Fruit fly (Drosophila melanogaster) whole organism, prepupa: ENCODE results near the gene CG32755.

Experiments used
- Blimp-1 ChIP-seq: fragments of 200-800 bp; sonication (Bioruptor generic); optimal IDR thresholded peaks from 3 replicates; lab custom pipeline; 2017; ENCODE audit warnings: missing biosample characterization, missing genetic modification characterization, mild to moderate bottlenecking, moderate library complexity, missing genetic modification reagents
- CG10631 ChIP-seq: fragments of 200-800 bp; sonication (Bioruptor generic); optimal IDR thresholded peaks from 2 replicates; lab custom pipeline; 2016; ENCODE audit warnings: missing biosample characterization, missing genetic modification characterization
- CG15336 ChIP-seq: fragments of 200-800 bp; sonication (Bioruptor generic); IDR thresholded peaks from 2 replicates; pipeline ENCODE4 v1.3.6; 2022; ENCODE audit warnings: missing biosample characterization, missing genetic modification characterization
- CG1621 ChIP-seq: fragments of 200-800 bp; sonication (Bioruptor generic); optimal IDR thresholded peaks from 3 replicates; lab custom pipeline; 2018; ENCODE audit warnings: missing biosample characterization, mild to moderate bottlenecking, missing genetic modification characterization
- CG3032 ChIP-seq: fragments of 200-800 bp; optimal IDR thresholded peaks from 2 replicates; lab custom pipeline; 2019; ENCODE audit warnings: missing biosample characterization, mild to moderate bottlenecking, missing genetic modification characterization, moderate library complexity
- CG31627 ChIP-seq: fragments of 200-800 bp; sonication (Bioruptor generic); optimal IDR thresholded peaks from 3 replicates; lab custom pipeline; 2016; ENCODE audit warnings: missing biosample characterization, missing genetic modification characterization
- CG32006 ChIP-seq: fragments of 200-800 bp; sonication (Bioruptor generic); optimal IDR thresholded peaks from 3 replicates; lab custom pipeline; 2017; ENCODE audit warnings: missing biosample characterization, mild to moderate bottlenecking, missing genetic modification characterization
- CG3919 ChIP-seq: fragments of 200-800 bp; sonication (Bioruptor generic); optimal IDR thresholded peaks from 3 replicates; lab custom pipeline; 2016; ENCODE audit warnings: missing biosample characterization, missing genetic modification characterization
- CG6163 ChIP-seq: fragments of 200-800 bp; sonication (Bioruptor generic); IDR thresholded peaks from 3 replicates; pipeline ENCODE4 v1.3.6; 2022; ENCODE audit warnings: missing biosample characterization, missing genetic modification characterization
- CG6276 ChIP-seq: fragments of 200-800 bp; sonication (Bioruptor generic); optimal IDR thresholded peaks from 2 replicates; lab custom pipeline; 2017; ENCODE audit warnings: missing biosample characterization, mild to moderate bottlenecking, missing genetic modification characterization
- CG6808 ChIP-seq: fragments of 200-800 bp; sonication (Bioruptor generic); optimal IDR thresholded peaks from 3 replicates; lab custom pipeline; 2017; ENCODE audit warnings: missing biosample characterization, missing genetic modification characterization, mild to moderate bottlenecking, moderate library complexity, missing genetic modification reagents
- CG8319 ChIP-seq: fragments of 200-800 bp; sonication (Bioruptor generic); optimal IDR thresholded peaks from 3 replicates; lab custom pipeline; 2016; ENCODE audit warnings: missing biosample characterization, missing genetic modification characterization
- CG8632 ChIP-seq: fragments of 200-800 bp; sonication (Bioruptor generic); optimal IDR thresholded peaks from 3 replicates; lab custom pipeline; 2016; ENCODE audit warnings: missing biosample characterization, missing genetic modification characterization
- CG9139 ChIP-seq: fragments of 200-800 bp; sonication (Bioruptor generic); optimal IDR thresholded peaks from 3 replicates; lab custom pipeline; 2017; ENCODE audit warnings: missing biosample characterization, mild to moderate bottlenecking, missing genetic modification characterization
- Eip75B ChIP-seq: fragments of 200-800 bp; sonication (Bioruptor generic); optimal IDR thresholded peaks from 3 replicates; lab custom pipeline; 2016; ENCODE audit warnings: missing biosample characterization, missing genetic modification characterization
- Eip78C ChIP-seq: fragments of 200-800 bp; sonication (Bioruptor generic); peaks from one replicate; lab custom pipeline; 2016; ENCODE audit warnings: missing biosample characterization, missing genetic modification characterization
- Hr39 ChIP-seq: fragments of 200-800 bp; sonication (Bioruptor generic); optimal IDR thresholded peaks from 2 replicates; lab custom pipeline; 2016; ENCODE audit warnings: missing biosample characterization, missing genetic modification characterization
- Met ChIP-seq: fragments of 200-800 bp; sonication (Bioruptor generic); optimal IDR thresholded peaks from 3 replicates; lab custom pipeline; 2016; ENCODE audit warnings: missing biosample characterization, missing genetic modification characterization
- Smox ChIP-seq: fragments of 200-800 bp; sonication (Bioruptor generic); optimal IDR thresholded peaks from 3 replicates; lab custom pipeline; 2016; ENCODE audit warnings: missing biosample characterization, missing genetic modification characterization
- Sox102F ChIP-seq: fragments of 200-800 bp; sonication (Bioruptor generic); optimal IDR thresholded peaks from 2 replicates; lab custom pipeline; 2016; ENCODE audit warnings: missing biosample characterization, mild to moderate bottlenecking, missing genetic modification characterization
- achi ChIP-seq: fragments of 200-800 bp; sonication (Bioruptor generic); optimal IDR thresholded peaks from 3 replicates; lab custom pipeline; 2016; ENCODE audit warnings: missing biosample characterization, missing genetic modification characterization
- acj6 ChIP-seq: fragments of 200-800 bp; sonication (Bioruptor generic); optimal IDR thresholded peaks from 3 replicates; lab custom pipeline; 2016; ENCODE audit warnings: missing biosample characterization, missing genetic modification characterization
- dac ChIP-seq: fragments of 200-800 bp; sonication (Bioruptor generic); optimal IDR thresholded peaks from 2 replicates; lab custom pipeline; 2017; ENCODE audit warnings: missing biosample characterization, mild to moderate bottlenecking, missing genetic modification characterization
- dsx ChIP-seq: fragments of 200-800 bp; optimal IDR thresholded peaks from 3 replicates; lab custom pipeline; 2019; ENCODE audit warnings: missing biosample characterization, mild to moderate bottlenecking, missing genetic modification characterization, moderate library complexity; ENCODE audit not compliant: poor library complexity, severe bottlenecking
- eg ChIP-seq: fragments of 200-800 bp; sonication (Bioruptor generic); IDR thresholded peaks from 3 replicates; pipeline ENCODE4 v1.3.6; 2022; ENCODE audit warnings: missing biosample characterization, missing genetic modification characterization
- fd85E ChIP-seq: fragments of 200-800 bp; sonication (Bioruptor generic); optimal IDR thresholded peaks from 3 replicates; lab custom pipeline; 2016; ENCODE audit warnings: missing biosample characterization, missing genetic modification characterization
- fkh ChIP-seq: fragments of 200-800 bp; sonication (Bioruptor generic); optimal IDR thresholded peaks from 3 replicates; lab custom pipeline; 2017; ENCODE audit warnings: missing biosample characterization, mild to moderate bottlenecking, missing genetic modification characterization, moderate library complexity
- net ChIP-seq: fragments of 200-800 bp; sonication (Bioruptor generic); optimal IDR thresholded peaks from 3 replicates; lab custom pipeline; 2016; ENCODE audit warnings: missing biosample characterization, missing genetic modification characterization
- pdm3 ChIP-seq: fragments of 200-800 bp; sonication (Bioruptor generic); optimal IDR thresholded peaks from 3 replicates; lab custom pipeline; 2016; ENCODE audit warnings: missing biosample characterization, missing genetic modification characterization
- ss ChIP-seq, 2 experiments: fragments of 200-800 bp; sonication (Bioruptor generic); optimal IDR thresholded peaks; 2 replicates in 1 of 2; 3 replicates in 1 of 2; lab custom pipeline; 2017 to 2018; ENCODE audit warnings: mild to moderate bottlenecking in 2 of 2, missing biosample characterization in 2 of 2, missing genetic modification characterization in 2 of 2, moderate library complexity in 1 of 2
- svp ChIP-seq: fragments of 200-800 bp; sonication (Bioruptor generic); peaks from one replicate; lab custom pipeline; 2016; ENCODE audit warnings: missing biosample characterization, missing genetic modification characterization
- vri ChIP-seq: fragments of 200-800 bp; sonication (Bioruptor generic); optimal IDR thresholded peaks from 3 replicates; lab custom pipeline; 2016; ENCODE audit warnings: missing biosample characterization, mild to moderate bottlenecking, missing genetic modification characterization

The CG32755 gene

dm6 chrX:5901628-5902213, 48.3 kb upstream of the CG32755 start (continued):
- TF ChIP-seq Met = peak; percentile 16
- no peak for TF ChIP-seq CG10631
- TF ChIP-seq Hr39 = no peak
- peak; percentile 20 for TF ChIP-seq CG8632 (GFP tag; lab: Kevin White, UChicago)
- TF ChIP-seq pdm3 (GFP tag; lab: Kevin White, UChicago) = no peak
- TF ChIP-seq fkh = peak; percentile 50
- no peak for TF ChIP-seq CG8319 (GFP tag; lab: Kevin White, UChicago)
- no peak for TF ChIP-seq fd85E (GFP tag; lab: Kevin White, UChicago)
- peak; percentile 4 for TF ChIP-seq svp
- TF ChIP-seq ss (GFP tag; optimal IDR thresholded peaks at IDR 0.05; lab: Kevin White, UChicago) = peak; percentile 76 to 81
- no peak; the same call in 2 of the 3 replicates for TF ChIP-seq CG6163 (GFP tag; lab: Robert Waterston, UW)
- peak; percentile 40 for TF ChIP-seq Eip75B (GFP tag; lab: Kevin White, UChicago)
- peak; percentile 39 for TF ChIP-seq CG6808 (GFP tag; lab: Kevin White, UChicago)
- TF ChIP-seq CG9139 (GFP tag; lab: Kevin White, UChicago) = peak; percentile 67
- TF ChIP-seq CG1621 (tag; lab: Kevin White, UChicago) = peak; percentile 43
- TF ChIP-seq CG3032 (tag; lab: Kevin White, UChicago) = no peak
- TF ChIP-seq, all 60 proteins: peak for 36

dm6 chrX:5902701-5903100, 47.4 kb upstream of the CG32755 start:
- TF ChIP-seq CG3919 (GFP tag; lab: Kevin White, UChicago) (no peak), svp (peak; percentile 68)

DNA sequence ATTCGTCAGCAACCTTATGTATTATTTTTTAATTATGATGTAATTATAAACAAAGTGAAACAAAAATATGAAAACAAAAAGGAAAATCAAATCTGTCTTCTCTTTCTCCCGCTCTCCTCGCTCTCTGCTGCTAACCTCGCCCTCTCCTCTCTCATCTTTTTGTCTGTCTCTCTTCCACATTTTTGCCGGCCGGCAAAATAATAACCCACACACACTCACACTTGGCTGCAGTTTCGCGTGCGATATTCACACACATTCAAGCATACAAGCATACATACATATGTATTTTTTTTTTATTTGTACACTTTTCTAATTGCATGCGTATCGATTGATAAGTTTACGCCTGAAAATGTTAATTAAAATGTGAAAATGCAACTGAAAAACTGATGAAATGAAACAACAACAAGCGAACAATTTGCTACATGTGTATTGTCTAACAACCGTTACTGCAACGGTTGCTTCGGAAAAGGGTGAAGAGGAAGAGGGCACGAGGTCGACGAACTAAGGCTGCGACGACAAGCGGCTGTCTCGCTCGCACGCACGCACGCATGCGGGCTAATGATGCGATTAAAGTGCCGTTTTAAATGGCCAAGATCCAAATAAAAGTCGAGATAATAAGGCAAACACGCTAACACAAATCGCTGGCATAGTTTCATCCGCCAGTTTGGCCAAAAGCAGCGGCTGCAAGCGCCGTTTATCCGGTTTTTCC, 45.5 kb upstream of the CG32755 start:
- no peak for TF ChIP-seq CG8319 (GFP tag; lab: Kevin White, UChicago)
- no peak for TF ChIP-seq dac (GFP tag; lab: Kevin White, UChicago)
- TF ChIP-seq Eip78C (GFP tag; lab: Kevin White, UChicago) = peak; percentile 60
- peak; percentile 5; the same call in 1 of the 3 replicates for TF ChIP-seq eg (GFP tag; lab: Robert Waterston, UW)
- peak; percentile 78 for TF ChIP-seq svp
- 0 out of 3 replicates have a peak, but pooled peaks have one; percentile 38 for TF ChIP-seq CG6163 (GFP tag; lab: Robert Waterston, UW)
- TF ChIP-seq vri (GFP tag; lab: Kevin White, UChicago) = peak; percentile 91

DNA sequence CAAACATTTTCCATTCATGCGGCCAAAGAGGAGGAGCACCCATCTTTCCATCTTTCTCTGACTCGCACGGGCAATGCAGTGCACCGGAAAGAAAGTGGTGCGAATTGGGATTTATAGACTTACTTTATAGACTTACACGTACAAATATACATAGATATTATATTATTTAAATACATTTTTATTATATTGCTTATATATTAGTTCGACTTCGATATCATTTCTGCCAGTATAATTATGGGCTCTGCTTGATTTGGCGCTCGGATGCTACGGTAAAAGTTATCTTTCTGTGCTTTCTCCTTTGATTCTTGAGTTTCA, 45.0 kb upstream of the CG32755 start:
- peak; percentile 11 for TF ChIP-seq CG10631
- peak; percentile 7 for TF ChIP-seq Met
- no peak for TF ChIP-seq Smox (GFP tag; lab: Kevin White, UChicago)
- peak; percentile 4 for TF ChIP-seq CG6808 (GFP tag; lab: Kevin White, UChicago)
- TF ChIP-seq Sox102F = no peak
- no peak for TF ChIP-seq Blimp-1 (GFP tag; lab: Kevin White, UChicago)
- peak; percentile 62 for TF ChIP-seq CG32006 (GFP tag; lab: Kevin White, UChicago)
- TF ChIP-seq acj6 (GFP tag; lab: Kevin White, UChicago) = peak; percentile 13
- no peak for TF ChIP-seq net
- peak; percentile 61 for TF ChIP-seq Eip78C (GFP tag; lab: Kevin White, UChicago)
- peak; percentile 8 for TF ChIP-seq CG3919 (GFP tag; lab: Kevin White, UChicago)
- TF ChIP-seq achi (GFP tag; lab: Kevin White, UChicago) = peak; percentile 32
- peak; percentile 45 for TF ChIP-seq CG15336 (GFP tag; lab: Robert Waterston, UW)

- TF ChIP-seq svp (peak; percentile 55), CG6276 (no peak), dsx (peak; percentile 5), CG6808 (GFP tag; lab: Kevin White, UChicago) (no peak), CG31627 (no peak), Met (no peak)
Measured at dm6 chrX:5905446-5905845, 44.6 kb upstream of the CG32755 start, which contains the start of gene CG4020. Gene CG4020, plus strand, starts transcription at chrX:5905746.
